Fruit fly (Drosophila melanogaster): ENCODE data around the gene AdamTS-B.

The AdamTS-B gene

DNA sequence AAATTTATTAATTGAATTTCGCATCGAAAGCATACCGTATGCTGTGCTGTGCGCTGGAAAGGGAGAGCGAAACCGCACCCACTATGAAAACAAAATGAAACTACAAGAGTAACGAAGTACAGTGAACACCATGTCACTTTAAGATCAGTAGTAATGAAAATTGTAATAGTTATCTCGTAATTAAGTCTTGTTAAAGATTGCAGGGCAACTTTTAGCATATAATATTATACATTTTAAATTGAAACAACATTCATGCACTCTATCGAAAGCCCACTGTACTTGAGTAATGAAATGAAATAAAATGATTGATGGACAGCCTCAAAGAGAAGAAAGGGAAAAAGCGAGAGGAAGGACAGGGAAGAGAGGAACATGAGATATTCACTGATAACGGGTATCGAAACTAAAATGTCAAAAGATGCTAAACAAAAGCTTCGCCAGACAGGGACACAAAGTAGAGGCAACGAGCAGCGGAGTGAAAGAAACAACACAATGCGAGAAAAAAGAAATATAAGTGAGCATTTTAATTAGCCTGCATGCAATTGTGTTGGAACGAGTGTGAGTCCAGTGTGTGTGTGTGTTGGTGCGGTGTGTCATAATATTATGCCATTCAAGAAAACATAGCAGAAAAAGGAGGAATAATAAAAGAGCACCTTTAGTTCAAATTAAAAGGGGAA is 37.0 kb downstream of the AdamTS-B start (continued):
- peak; percentile 56 for TF ChIP-seq Meics (GFP tag; optimal IDR thresholded peaks at IDR 0.05)
- peak; percentile 69 for TF ChIP-seq CG12155 (GFP tag; optimal IDR thresholded peaks at IDR 0.05)
- TF ChIP-seq grn (GFP tag; optimal IDR thresholded peaks at IDR 0.05) = no peak
- TF ChIP-seq ATbp (GFP tag; optimal IDR thresholded peaks at IDR 0.05) = peak; percentile 45
- TF ChIP-seq E2f1 (GFP tag; IDR thresholded peaks at IDR 0.05) = peak; percentile 57
- peak; percentile 9 for TF ChIP-seq CG15696 (tag; optimal IDR thresholded peaks at IDR 0.05)
- no peak for TF ChIP-seq sim (GFP tag; IDR thresholded peaks at IDR 0.05)
- no peak for TF ChIP-seq Six4 (GFP tag; optimal IDR thresholded peaks at IDR 0.05)
- peak; percentile 29 for TF ChIP-seq CG6683 (GFP tag; optimal IDR thresholded peaks at IDR 0.05)
- TF ChIP-seq Poxn (GFP tag; IDR thresholded peaks at IDR 0.05) = peak; percentile 51; the same call in 1 of the 2 replicates
- TF ChIP-seq CG8281 (tag; optimal IDR thresholded peaks at IDR 0.05) = peak; percentile 51
- TF ChIP-seq CG10654 (GFP tag; optimal IDR thresholded peaks at IDR 0.05) = peak; percentile 48
- TF ChIP-seq CG2202 (tag; optimal IDR thresholded peaks at IDR 0.05) = peak; percentile 30
- no peak for TF ChIP-seq luna (GFP tag; optimal IDR thresholded peaks at IDR 0.05)
- TF ChIP-seq CG5245 (GFP tag; optimal IDR thresholded peaks at IDR 0.05) = peak; percentile 63
- TF ChIP-seq z (GFP tag; IDR thresholded peaks at IDR 0.05) = no peak
- TF ChIP-seq CG7271 (tag; optimal IDR thresholded peaks at IDR 0.05) = no peak
- TF ChIP-seq NK7.1 (GFP tag; optimal IDR thresholded peaks at IDR 0.05) = peak; percentile 31
- peak; percentile 47 for TF ChIP-seq CG4404 (GFP tag; IDR thresholded peaks at IDR 0.05)
- TF ChIP-seq CG7357 (GFP tag; IDR thresholded peaks at IDR 0.05) = peak; percentile 61; the same call in 1 of the 3 replicates
- TF ChIP-seq CG15011 (GFP tag; optimal IDR thresholded peaks at IDR 0.05) = peak; percentile 43
- TF ChIP-seq CG14860 (GFP tag; IDR thresholded peaks at IDR 0.05; ENCODE audit: partially characterized antibody) = no peak
- TF ChIP-seq kay (GFP tag; optimal IDR thresholded peaks at IDR 0.05) = peak; percentile 33
- peak; percentile 50 for TF ChIP-seq Nf-YB (GFP tag; optimal IDR thresholded peaks at IDR 0.05)
- peak; percentile 64 for TF ChIP-seq Aef1 (GFP tag; IDR thresholded peaks at IDR 0.05)
- peak; percentile 74 for TF ChIP-seq CG11695 (GFP tag; IDR thresholded peaks at IDR 0.05)
- peak; percentile 48; the same call in 1 of the 2 replicates for TF ChIP-seq CG1024 (GFP tag; IDR thresholded peaks at IDR 0.05)
- TF ChIP-seq Ets97D (GFP tag; optimal IDR thresholded peaks at IDR 0.05) = peak; percentile 10
- peak; percentile 51 for TF ChIP-seq nom (GFP tag; optimal IDR thresholded peaks at IDR 0.05)
- TF ChIP-seq CG17568 (GFP tag; optimal IDR thresholded peaks at IDR 0.05) = peak; percentile 60
- TF ChIP-seq D19A (tag; optimal IDR thresholded peaks at IDR 0.05) = peak; percentile 66
- TF ChIP-seq nmo (GFP tag; optimal IDR thresholded peaks at IDR 0.05) = peak; percentile 80
- TF ChIP-seq vvl (GFP tag; IDR thresholded peaks at IDR 0.05) = peak; percentile 84
- TF ChIP-seq da (GFP tag; optimal IDR thresholded peaks at IDR 0.05) = no peak
- peak; percentile 66 for TF ChIP-seq CG4730 (GFP tag; IDR thresholded peaks at IDR 0.05)
- TF ChIP-seq chif (GFP tag; optimal IDR thresholded peaks at IDR 0.05) = peak; percentile 66 to 79
- TF ChIP-seq eyg (GFP tag; optimal IDR thresholded peaks at IDR 0.05) = no peak
- TF ChIP-seq CG33557 (GFP tag; optimal IDR thresholded peaks at IDR 0.05) = peak; percentile 32
- TF ChIP-seq CG32772 (GFP tag; IDR thresholded peaks at IDR 0.05) = peak; percentile 72
- TF ChIP-seq rib (GFP tag; IDR thresholded peaks at IDR 0.05) = 0 out of 2 replicates have a peak, but pooled peaks have one; percentile 47
- peak; percentile 22 for TF ChIP-seq CG14710 (tag; optimal IDR thresholded peaks at IDR 0.05)
- no peak for TF ChIP-seq CG34376 (GFP tag; optimal IDR thresholded peaks at IDR 0.05)
- TF ChIP-seq sens-2 (GFP tag; IDR thresholded peaks at IDR 0.05) = no peak
- peak; percentile 8 for TF ChIP-seq CG3995 (GFP tag; optimal IDR thresholded peaks at IDR 0.05)
- peak; percentile 29 for TF ChIP-seq CG1647 (GFP tag; optimal IDR thresholded peaks at IDR 0.05)
- TF ChIP-seq Sox102F (GFP tag; optimal IDR thresholded peaks at IDR 0.05) = peak; percentile 88
- TF ChIP-seq Dek (tag; optimal IDR thresholded peaks at IDR 0.05) = peak; percentile 78
- TF ChIP-seq CG12071 (GFP tag; optimal IDR thresholded peaks at IDR 0.05) = peak; percentile 43
- TF ChIP-seq p53 (GFP tag; optimal IDR thresholded peaks at IDR 0.05) = no peak
- TF ChIP-seq B-H1 (GFP tag; IDR thresholded peaks at IDR 0.05) = peak; percentile 70
